ENCODE assay signal across 5 worm cellular contexts in genomic region chrII:11041846-11042262, ce11.
TF ChIP-seq lines count a peak whose summit lies in the region.

No protein-coding gene starts in this region.

TF ChIP-seq in whole organism, L1 larva, 84 proteins besides CTCF, POLR2A, EP300 and RAD21 (continues in another document):
- TF ChIP-seq egl-13 (tag; optimal IDR thresholded peaks at IDR 0.05; lab: Kevin White, UChicago): peak; percentile 33
- TF ChIP-seq ces-1 (GFP tag; optimal IDR thresholded peaks at IDR 0.05; lab: Kevin White, UChicago): no peak
- TF ChIP-seq nhr-90 (tag; optimal IDR thresholded peaks at IDR 0.05; lab: Kevin White, UChicago; ENCODE audit: poor library complexity): no peak
- TF ChIP-seq ets-5 (GFP tag; IDR thresholded peaks at IDR 0.05; lab: Robert Waterston, UW): no peak
- no peak for TF ChIP-seq nhr-237 (tag; optimal IDR thresholded peaks at IDR 0.05; lab: Kevin White, UChicago)
- no peak for TF ChIP-seq vab-15 (tag; optimal IDR thresholded peaks at IDR 0.05; lab: Kevin White, UChicago)
- no peak for TF ChIP-seq C16A3.4 (tag; optimal IDR thresholded peaks at IDR 0.05; lab: Kevin White, UChicago)
- no peak for TF ChIP-seq ceh-88 (GFP tag; IDR thresholded peaks at IDR 0.05; lab: Robert Waterston, UW)
- peak in 1 of 2 experiments; percentile 51 for TF ChIP-seq lsy-2 (tag; optimal IDR thresholded peaks at IDR 0.05; lab: Kevin White, UChicago)
- TF ChIP-seq C34B4.2 (tag; optimal IDR thresholded peaks at IDR 0.05; lab: Kevin White, UChicago): no peak
- no peak for TF ChIP-seq sptf-1 (tag; optimal IDR thresholded peaks at IDR 0.05; lab: Kevin White, UChicago)
- TF ChIP-seq alr-1 (tag; optimal IDR thresholded peaks at IDR 0.05; lab: Kevin White, UChicago; ENCODE audit: borderline replicate concordance): no peak
- no peak for TF ChIP-seq unc-30 (tag; optimal IDR thresholded peaks at IDR 0.05; lab: Kevin White, UChicago)
- TF ChIP-seq Y116A8C.19 (tag; optimal IDR thresholded peaks at IDR 0.05; lab: Kevin White, UChicago; ENCODE audit: borderline replicate concordance): no peak
- TF ChIP-seq aly-2 (tag; optimal IDR thresholded peaks at IDR 0.05; lab: Kevin White, UChicago): no peak
- TF ChIP-seq skn-1 (tag; optimal IDR thresholded peaks at IDR 0.05; lab: Kevin White, UChicago): peak; percentile 34
- TF ChIP-seq hlh-17 (GFP tag; optimal IDR thresholded peaks at IDR 0.05; lab: Kevin White, UChicago; ENCODE audit: borderline replicate concordance): no peak
- TF ChIP-seq rnt-1 (tag; optimal IDR thresholded peaks at IDR 0.05; lab: Kevin White, UChicago): peak; percentile 32

TF ChIP-seq in whole organism, L3 larva, 47 proteins besides CTCF, POLR2A, EP300 and RAD21:
- TF ChIP-seq nfya-1 (tag; optimal IDR thresholded peaks at IDR 0.05; lab: Kevin White, UChicago; ENCODE audit: insufficient read depth): peak; percentile 47
- no peak for TF ChIP-seq pqm-1 (tag; optimal IDR thresholded peaks at IDR 0.05; lab: Kevin White, UChicago)
- TF ChIP-seq ztf-4 (tag; optimal IDR thresholded peaks at IDR 0.05; lab: Kevin White, UChicago): no peak
- TF ChIP-seq elt-1 (tag; optimal IDR thresholded peaks at IDR 0.05; lab: Kevin White, UChicago): no peak
- peak; percentile 49 for TF ChIP-seq ceh-28 (tag; optimal IDR thresholded peaks at IDR 0.05; lab: Kevin White, UChicago)
- no peak for TF ChIP-seq ZK546.5 (tag; optimal IDR thresholded peaks at IDR 0.05; lab: Kevin White, UChicago)
- TF ChIP-seq ceh-82 (tag; optimal IDR thresholded peaks at IDR 0.05; lab: Kevin White, UChicago): no peak
- no peak for TF ChIP-seq daf-12 (tag; optimal IDR thresholded peaks at IDR 0.05; lab: Kevin White, UChicago)
- TF ChIP-seq elt-2 (tag; optimal IDR thresholded peaks at IDR 0.05; lab: Kevin White, UChicago): no peak
- no peak for TF ChIP-seq nhr-11 (tag; optimal IDR thresholded peaks at IDR 0.05; lab: Kevin White, UChicago)
- no peak for TF ChIP-seq nhr-77 (tag; optimal IDR thresholded peaks at IDR 0.05; lab: Kevin White, UChicago)
- no peak for TF ChIP-seq mdl-1 (tag; optimal IDR thresholded peaks at IDR 0.05; lab: Kevin White, UChicago)
- peak; percentile 12 for TF ChIP-seq lin-39 (tag; optimal IDR thresholded peaks at IDR 0.05; lab: Kevin White, UChicago)

TF ChIP-seq in whole organism, early embryonic, 17 proteins besides CTCF, POLR2A, EP300 and RAD21:
- no peak for TF ChIP-seq tra-4 (tag; optimal IDR thresholded peaks at IDR 0.05; lab: Kevin White, UChicago)
- peak; percentile 37 for TF ChIP-seq hmg-4 (GFP tag; optimal IDR thresholded peaks at IDR 0.05; lab: Kevin White, UChicago)
- peak; percentile 10 for TF ChIP-seq F13C5.2 (tag; optimal IDR thresholded peaks at IDR 0.05; lab: Kevin White, UChicago)
- TF ChIP-seq aly-1 (tag; optimal IDR thresholded peaks at IDR 0.05; lab: Kevin White, UChicago): no peak
- peak; percentile 20 for TF ChIP-seq ama-1 (optimal IDR thresholded peaks at IDR 0.05; lab: Kevin White, UChicago)
- no peak for TF ChIP-seq hmbx-1 (tag; optimal IDR thresholded peaks at IDR 0.05; lab: Kevin White, UChicago)

TF ChIP-seq in whole organism, midembryonic, 9 proteins besides CTCF, POLR2A, EP300 and RAD21:
- TF ChIP-seq med-1 (GFP tag; optimal IDR thresholded peaks at IDR 0.05; lab: Kevin White, UChicago; ENCODE audit: insufficient read depth) (no peak), cog-1 (tag; optimal IDR thresholded peaks at IDR 0.05; lab: Kevin White, UChicago) (peak; percentile 43), T22C8.4 (GFP tag; IDR thresholded peaks at IDR 0.05; lab: Robert Waterston, UW) (0 out of 2 replicates have a peak, but pooled peaks have one; percentile 35), flt-1 (GFP tag; IDR thresholded peaks at IDR 0.05; lab: Robert Waterston, UW) (0 out of 2 replicates have a peak, but pooled peaks have one; percentile 59)
TF ChIP-seq in whole organism, midembryonic: peak in this region for 3.

TF ChIP-seq in whole organism, young adult, 124 proteins besides CTCF, POLR2A, EP300 and RAD21:
- TF ChIP-seq hmg-20 (GFP tag; IDR thresholded peaks at IDR 0.05; lab: Robert Waterston, UW): no peak
- no peak for TF ChIP-seq nfya-1 (tag; optimal IDR thresholded peaks at IDR 0.05; lab: Kevin White, UChicago; ENCODE audit: borderline replicate concordance, insufficient read depth)
- no peak for TF ChIP-seq nhr-120 (GFP tag; IDR thresholded peaks at IDR 0.05; lab: Robert Waterston, UW)
- TF ChIP-seq ceh-27 (GFP tag; optimal IDR thresholded peaks at IDR 0.05; lab: Kevin White, UChicago): no peak
- peak; percentile 15 for TF ChIP-seq K12H6.12 (tag; optimal IDR thresholded peaks at IDR 0.05; lab: Kevin White, UChicago)
- peak; percentile 10 for TF ChIP-seq atf-7 (tag; optimal IDR thresholded peaks at IDR 0.05; lab: Kevin White, UChicago)
- peak in 1 of 3 experiments; percentile 25 for TF ChIP-seq lin-35 (GFP tag; optimal IDR thresholded peaks at IDR 0.05; lab: Kevin White, UChicago)
- TF ChIP-seq ceh-58 (GFP tag; IDR thresholded peaks at IDR 0.05; lab: Robert Waterston, UW): no peak
- no peak for TF ChIP-seq madf-6 (GFP tag; IDR thresholded peaks at IDR 0.05; lab: Robert Waterston, UW)
- TF ChIP-seq lin-40 (tag; optimal IDR thresholded peaks at IDR 0.05; lab: Kevin White, UChicago): peak; percentile 8
- no peak for TF ChIP-seq cebp-1 (GFP tag; IDR thresholded peaks at IDR 0.05; lab: Robert Waterston, UW)
- peak; percentile 18 for TF ChIP-seq cebp-1 (tag; optimal IDR thresholded peaks at IDR 0.05; lab: Kevin White, UChicago)
- TF ChIP-seq die-1 (tag; optimal IDR thresholded peaks at IDR 0.05; lab: Kevin White, UChicago): no peak
- no peak for TF ChIP-seq nfyb-1 (GFP tag; IDR thresholded peaks at IDR 0.05; lab: Robert Waterston, UW)
- 0 out of 2 replicates have a peak, but pooled peaks have one; percentile 44 for TF ChIP-seq madf-3 (GFP tag; IDR thresholded peaks at IDR 0.05; lab: Robert Waterston, UW)
- TF ChIP-seq zfh-2 (GFP tag; conservative IDR thresholded peaks at IDR 0.05; lab: Robert Waterston, UW): peak; percentile 31; the same call in 1 of the 2 replicates
- TF ChIP-seq lin-54 (GFP tag; optimal IDR thresholded peaks at IDR 0.05; lab: Kevin White, UChicago): no peak
- no peak for TF ChIP-seq snpc-4 (GFP tag; optimal IDR thresholded peaks at IDR 0.05; lab: Kevin White, UChicago)
- peak in 2 of 4 experiments; percentile 5 to 11 for TF ChIP-seq snpc-4 (tag; optimal IDR thresholded peaks at IDR 0.05; lab: Kevin White, UChicago)
- TF ChIP-seq hsf-1 (GFP tag; IDR thresholded peaks at IDR 0.05; lab: Robert Waterston, UW): no peak
- TF ChIP-seq mel-28 (tag; optimal IDR thresholded peaks at IDR 0.05; lab: Kevin White, UChicago; ENCODE audit: borderline replicate concordance): no peak
- TF ChIP-seq ccch-3 (GFP tag; optimal IDR thresholded peaks at IDR 0.05; lab: Kevin White, UChicago): no peak
- no peak for TF ChIP-seq nfya-2 (GFP tag; IDR thresholded peaks at IDR 0.05; lab: Robert Waterston, UW)
- no peak for TF ChIP-seq ZK185.1 (tag; optimal IDR thresholded peaks at IDR 0.05; lab: Kevin White, UChicago; ENCODE audit: poor library complexity, severe bottlenecking)
- no peak for TF ChIP-seq mxl-1 (tag; optimal IDR thresholded peaks at IDR 0.05; lab: Kevin White, UChicago)
- TF ChIP-seq pbrm-1 (GFP tag; IDR thresholded peaks at IDR 0.05; lab: Robert Waterston, UW): 0 out of 2 replicates have a peak, but pooled peaks have one; percentile 33
- no peak for TF ChIP-seq egrh-3 (GFP tag; IDR thresholded peaks at IDR 0.05; lab: Robert Waterston, UW)
- TF ChIP-seq nhr-80 (tag; optimal IDR thresholded peaks at IDR 0.05; lab: Kevin White, UChicago): no peak
- TF ChIP-seq B0019.2 (GFP tag; conservative IDR thresholded peaks at IDR 0.05; lab: Robert Waterston, UW): no peak
- TF ChIP-seq mcd-1 (GFP tag; IDR thresholded peaks at IDR 0.05; lab: Robert Waterston, UW): 0 out of 2 replicates have a peak, but pooled peaks have one; percentile 24
- no peak for TF ChIP-seq xnd-1 (tag; optimal IDR thresholded peaks at IDR 0.05; lab: Kevin White, UChicago)
- TF ChIP-seq attf-5 (GFP tag; optimal IDR thresholded peaks at IDR 0.05; lab: Kevin White, UChicago): peak; percentile 36
- TF ChIP-seq lin-26 (GFP tag; IDR thresholded peaks at IDR 0.05; lab: Robert Waterston, UW): 0 out of 2 replicates have a peak, but pooled peaks have one; percentile 24
- no peak for TF ChIP-seq lag-1 (GFP tag; IDR thresholded peaks at IDR 0.05; lab: Robert Waterston, UW)
- no peak for TF ChIP-seq madf-10 (tag; optimal IDR thresholded peaks at IDR 0.05; lab: Kevin White, UChicago)
- no peak for TF ChIP-seq akir-1 (GFP tag; optimal IDR thresholded peaks at IDR 0.05; lab: Kevin White, UChicago)
- no peak for TF ChIP-seq F57C9.4 (tag; optimal IDR thresholded peaks at IDR 0.05; lab: Kevin White, UChicago)
TF ChIP-seq in whole organism, young adult: peak in this region for 12.

Comparison
In these comparisons a context has a peak if more than half of its experiments do, and no peak if none do; other contexts are left out.
1. Of the 8 proteins assayed by ChIP-seq in both whole organism, young adult and whole organism, L1 larva: peak only in whole organism, young adult: none; only in whole organism, L1 larva: unc-130; in both: none; in neither: 3; mixed calls (peak in some experiments, not most) for 4.